Worm (Caenorhabditis elegans) whole organism, L4/young adult: ENCODE data around the gene Y72A10A.1.

Experiments
- W03F9.2 ChIP-seq: fragments of 150-350 bp; optimal IDR thresholded peaks from 2 replicates; lab custom pipeline; 2014; ENCODE audit warnings: missing biosample characterization, missing genetic modification characterization
- dao-5 ChIP-seq: sonication (generic microtip); optimal IDR thresholded peaks from 2 replicates; lab custom pipeline; 2016; ENCODE audit warnings: missing genotype, missing genetic modification characterization, moderate library complexity, missing compliant biosample characterization
- him-1 ChIP-seq: sonication (generic microtip); optimal IDR thresholded peaks from 2 replicates; lab custom pipeline; 2016; ENCODE audit warnings: missing genotype, missing genetic modification reagents, missing genetic modification characterization, missing compliant biosample characterization

Y72A10A.1 gene

DNA sequence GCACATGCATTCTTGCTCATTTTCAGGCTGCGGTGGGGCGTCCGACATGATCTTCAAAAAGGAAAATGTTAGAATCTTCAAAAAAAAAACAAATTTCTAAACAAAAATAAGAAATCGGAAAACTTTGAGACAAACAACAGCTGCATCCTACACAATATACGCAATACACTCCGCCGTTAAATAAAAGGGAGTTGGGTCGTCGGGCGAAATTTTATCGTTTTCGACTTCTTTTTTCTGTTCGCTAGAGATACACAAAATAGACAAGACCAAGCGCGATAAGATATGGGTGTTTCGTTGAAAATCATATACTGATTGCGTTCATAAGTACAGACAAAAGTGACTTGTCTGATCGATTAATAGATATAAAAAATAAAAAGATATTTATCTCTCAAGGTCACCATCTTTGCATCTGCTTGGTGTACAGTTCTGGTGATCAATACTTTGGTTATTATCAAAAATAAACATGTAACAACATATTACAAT is 28.8 kb downstream of the Y72A10A.1 start, which contains the start of gene kynu-1:
Gene kynu-1 (minus strand): TSS at position 51 of the 483 bp plus-strand sequence.
- TF ChIP-seq him-1 (no peak), dao-5 (no peak), W03F9.2 (tag; lab: Kevin White, UChicago) (no peak)

DNA sequence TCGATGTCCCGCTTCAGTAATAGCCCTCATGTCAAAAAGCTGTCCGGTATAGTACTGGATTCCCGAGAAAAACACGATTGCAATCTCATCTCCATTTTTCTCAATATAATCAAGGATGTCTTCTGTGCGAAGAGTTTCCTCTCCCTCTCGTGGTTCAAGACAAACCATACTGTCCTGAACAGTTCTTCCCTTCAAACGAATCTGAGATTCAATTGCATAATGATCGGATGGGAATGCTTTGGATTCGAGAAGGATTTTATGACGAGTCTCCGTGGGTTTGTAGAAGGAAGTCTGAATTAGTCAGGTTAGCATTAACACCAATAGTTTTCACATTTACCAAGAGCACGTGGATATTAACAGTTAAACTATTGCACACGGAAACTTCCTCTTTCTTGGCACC is 30.2 kb downstream of the Y72A10A.1 start:
- TF ChIP-seq dao-5 = no peak
- no peak for TF ChIP-seq W03F9.2 (tag; lab: Kevin White, UChicago)

DNA sequence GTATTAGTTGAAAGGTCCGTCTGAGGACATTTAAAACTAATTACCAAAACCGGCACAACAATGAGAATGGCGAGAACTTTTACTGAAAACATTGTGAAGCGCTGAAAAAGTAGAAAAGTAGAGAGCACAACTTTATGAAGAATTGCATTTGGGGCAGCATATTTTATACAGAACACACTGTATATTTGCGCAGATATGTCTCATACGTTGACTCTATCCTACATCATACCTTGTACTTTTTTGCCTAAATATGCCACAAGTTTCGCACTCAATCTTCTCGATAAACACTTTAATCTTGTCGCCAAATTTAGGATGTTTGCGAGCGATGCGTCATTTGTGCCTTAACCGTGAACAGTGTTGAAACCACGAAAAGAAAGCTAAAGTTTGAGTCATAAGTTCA is 34.8 kb downstream of the Y72A10A.1 start, which contains the start of gene C15H9.11:
Gene C15H9.11 (minus strand): TSS at position 101 of the 400 bp plus-strand sequence.
- no peak for TF ChIP-seq dao-5
- no peak for TF ChIP-seq him-1
- no peak for TF ChIP-seq W03F9.2 (tag; lab: Kevin White, UChicago)

DNA sequence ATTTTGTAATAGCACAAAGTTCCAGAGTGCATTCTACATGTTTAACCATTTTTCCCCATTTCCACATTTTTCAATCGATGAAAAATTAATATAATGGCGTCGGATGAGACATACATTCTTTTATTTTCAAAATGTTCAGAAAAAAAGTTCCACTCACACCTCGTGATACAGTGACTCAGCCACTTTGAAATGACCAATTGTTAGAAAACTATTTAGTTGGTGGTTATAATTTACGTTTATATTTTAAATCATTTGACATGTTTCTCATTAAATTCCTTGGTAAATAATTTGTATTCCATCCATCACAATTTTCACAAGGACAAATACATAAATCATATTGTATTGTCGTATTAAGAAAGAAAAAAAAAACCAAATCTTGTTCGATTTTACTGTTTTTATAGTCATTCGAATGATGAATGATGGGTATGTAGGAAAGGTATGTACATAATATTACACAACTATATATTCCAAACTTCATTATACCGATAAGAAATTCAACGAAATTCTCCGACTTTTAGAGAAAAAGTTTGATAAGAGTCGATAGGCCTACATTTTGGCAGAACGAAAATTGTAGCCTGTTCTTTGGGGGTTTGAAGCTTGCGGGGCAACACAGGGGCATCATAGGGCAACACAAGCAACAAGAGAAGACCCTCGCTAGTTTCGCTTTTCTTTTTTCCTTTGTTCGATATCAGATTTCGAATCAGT is 37.6 kb downstream of the Y72A10A.1 start:
- TF ChIP-seq dao-5 (no peak), him-1 (no peak), W03F9.2 (tag; lab: Kevin White, UChicago) (no peak)

DNA sequence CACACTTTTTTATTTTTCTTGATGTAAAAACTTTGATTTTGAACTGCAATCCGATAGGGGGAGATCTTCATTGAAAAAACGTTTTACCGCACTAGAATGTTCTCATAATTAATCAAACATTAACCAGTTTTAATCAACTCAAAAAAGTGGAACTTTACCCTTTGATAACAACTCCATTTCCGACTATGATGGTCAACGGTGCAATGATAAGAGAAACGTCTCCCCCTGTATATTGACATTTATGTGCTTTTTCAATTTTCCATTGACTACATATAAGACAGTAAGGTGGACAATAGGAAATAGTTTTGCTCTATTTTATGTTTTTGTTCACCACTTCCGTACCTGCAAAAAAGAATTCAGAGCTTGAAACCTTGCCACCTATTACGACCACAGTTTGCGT is 39.7 kb downstream of the Y72A10A.1 start:
- TF ChIP-seq dao-5 = no peak
- no peak for TF ChIP-seq W03F9.2 (tag; lab: Kevin White, UChicago)
- no peak for TF ChIP-seq him-1

DNA sequence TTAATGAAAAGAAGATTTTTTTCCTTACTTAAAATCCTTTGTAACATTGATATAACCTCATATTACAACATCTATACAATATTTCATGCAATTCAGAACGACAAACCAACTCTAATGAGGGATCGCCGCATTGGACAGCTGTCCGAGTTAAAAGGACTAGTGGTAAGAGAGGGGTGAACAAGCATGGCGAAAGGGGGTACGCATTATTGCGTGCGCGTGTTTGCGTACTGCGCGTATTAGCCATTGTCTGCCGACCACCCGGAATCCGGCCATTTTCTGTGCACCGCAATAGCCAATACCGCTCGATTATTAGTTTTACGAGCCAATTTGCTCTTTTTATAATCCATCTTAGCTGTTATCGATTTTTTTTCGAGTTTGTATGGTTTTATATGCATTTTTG is 40.6 kb downstream of the Y72A10A.1 start, which contains the start of gene C15H9.4:
Gene C15H9.4 (plus strand): TSS at position 93 of the 400 bp plus-strand sequence.
- TF ChIP-seq dao-5 = no peak
- TF ChIP-seq W03F9.2 (tag; lab: Kevin White, UChicago) = no peak
- TF ChIP-seq him-1 = no peak

DNA sequence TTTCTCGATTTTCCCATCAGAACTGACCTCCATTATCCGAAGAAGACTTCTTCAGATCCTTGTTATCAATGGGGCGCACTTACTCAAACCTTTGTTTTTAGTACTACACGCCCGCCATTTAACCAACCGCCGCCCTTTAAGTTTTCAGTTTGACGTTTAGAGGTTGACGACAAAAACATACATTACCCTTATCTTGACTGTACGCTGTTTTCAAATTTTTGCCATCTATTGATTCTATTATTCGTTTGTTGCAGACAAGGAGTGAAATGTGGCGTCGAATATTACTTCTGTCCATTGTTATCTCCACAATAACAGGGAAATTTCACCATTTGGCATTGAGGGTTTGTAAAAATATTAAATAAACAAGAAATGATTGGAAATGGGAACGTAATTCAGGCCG is 45.1 kb downstream of the Y72A10A.1 start, which contains the start of gene C15H9.5:
Gene C15H9.5 (plus strand): TSS at position 255 of the 400 bp plus-strand sequence.
- TF ChIP-seq dao-5 (no peak), W03F9.2 (tag; lab: Kevin White, UChicago) (no peak), him-1 (no peak)

DNA sequence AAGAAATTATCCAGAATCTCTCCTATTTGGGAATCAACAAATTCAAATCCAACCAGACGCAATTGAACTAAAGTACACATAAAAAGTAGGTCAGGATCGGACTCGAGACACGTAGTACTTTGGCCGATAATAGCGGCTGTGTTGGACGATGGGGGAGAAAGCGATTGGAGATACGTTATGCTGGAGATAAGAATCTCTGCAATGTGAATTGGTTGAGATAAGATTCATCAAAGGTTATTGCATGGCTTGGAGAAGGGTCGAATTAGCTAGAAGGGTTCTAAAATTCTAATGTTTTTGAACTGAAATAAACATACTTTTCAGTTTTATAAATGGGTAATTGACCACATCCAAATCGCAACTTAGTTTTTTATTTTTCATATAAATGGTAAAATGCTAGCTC is 45.6 kb downstream of the Y72A10A.1 start:
- TF ChIP-seq W03F9.2 (tag; lab: Kevin White, UChicago) (no peak), dao-5 (no peak), him-1 (no peak)

DNA sequence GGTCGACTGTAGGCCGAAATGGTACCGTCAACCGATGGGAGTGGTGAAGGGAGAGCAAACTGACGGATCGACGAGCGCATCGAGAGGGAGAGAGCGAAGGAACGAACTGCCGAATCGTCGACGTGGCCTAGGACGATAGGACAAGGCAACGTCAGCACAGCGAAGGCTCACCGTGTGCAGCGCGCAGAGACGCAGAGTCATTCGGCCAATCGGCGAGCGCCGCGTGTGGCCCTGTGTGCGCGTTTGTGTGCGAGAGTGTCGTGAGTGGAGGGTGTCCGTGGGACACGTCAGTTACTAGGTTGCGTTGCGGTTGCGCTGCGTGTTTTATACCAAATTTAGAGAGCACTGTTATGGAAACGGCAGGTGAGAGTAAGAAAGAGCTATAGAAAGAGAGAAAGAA is 46.2 kb downstream of the Y72A10A.1 start, which contains the start of gene hsp-3:
Gene hsp-3 (minus strand): TSS at position 158 of the 400 bp plus-strand sequence.
- peak; percentile 31 for TF ChIP-seq W03F9.2 (tag; lab: Kevin White, UChicago)
- peak; percentile 16 for TF ChIP-seq dao-5
- peak; percentile 82 for TF ChIP-seq him-1

DNA sequence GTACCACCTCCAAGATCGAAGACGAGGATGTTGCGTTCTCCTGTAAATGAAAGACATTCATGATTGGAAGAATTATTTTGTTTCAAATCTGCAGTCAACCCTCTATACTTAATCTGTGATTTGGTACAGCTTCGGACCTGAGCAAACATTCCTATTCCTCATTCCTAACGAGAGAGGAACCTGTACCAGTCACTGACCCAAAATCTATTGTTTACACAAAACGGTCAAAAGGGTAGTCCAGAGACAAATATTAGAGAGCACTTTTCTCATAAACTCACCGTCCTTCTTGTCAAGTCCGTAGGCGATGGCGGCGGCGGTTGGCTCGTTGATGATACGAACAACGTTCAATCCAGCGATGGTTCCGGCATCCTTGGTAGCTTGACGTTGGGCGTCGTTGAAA is 47.4 kb downstream of the Y72A10A.1 start:
- TF ChIP-seq W03F9.2 (tag; lab: Kevin White, UChicago) (no peak), dao-5 (no peak), him-1 (no peak)

DNA sequence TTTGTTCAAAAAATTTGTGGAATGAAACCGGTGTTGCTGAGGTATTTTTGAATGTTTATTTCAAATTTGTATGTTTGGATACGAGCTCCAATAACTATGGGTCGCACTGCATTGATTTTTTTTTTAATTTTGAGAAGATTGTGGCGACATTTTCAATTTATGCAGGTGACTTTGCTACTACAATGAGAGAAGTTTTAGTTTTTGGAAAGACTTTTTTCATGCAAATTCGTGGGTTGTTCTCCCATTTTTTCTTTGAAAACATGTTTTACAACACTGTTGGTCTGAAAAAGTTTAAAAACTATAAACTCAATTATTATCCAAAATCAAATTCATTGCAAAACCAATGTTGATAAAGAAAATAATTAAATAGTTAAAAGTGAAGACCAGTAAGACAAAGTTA is 49.4 kb downstream of the Y72A10A.1 start:
- TF ChIP-seq dao-5 (no peak), W03F9.2 (tag; lab: Kevin White, UChicago) (no peak)

DNA sequence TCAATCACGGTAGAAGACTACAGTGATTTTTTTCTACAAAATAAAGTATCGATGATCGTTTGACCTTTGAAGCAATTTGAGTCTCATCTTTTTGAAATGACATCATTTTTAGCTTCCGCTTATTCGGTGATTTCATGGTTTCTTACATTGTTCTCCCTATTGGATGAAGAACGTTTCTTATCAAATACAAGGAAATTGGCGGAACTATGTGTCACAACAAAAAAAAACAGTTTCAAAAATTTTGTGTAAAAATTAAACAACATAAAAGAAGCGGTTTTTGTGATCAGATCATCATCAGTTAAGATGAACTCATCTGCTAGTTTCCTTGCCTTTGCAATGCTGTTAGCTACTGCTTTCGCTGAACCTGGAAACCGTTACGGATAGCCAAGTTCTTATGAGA is 50.5 kb downstream of the Y72A10A.1 start, which contains the start of gene C45B2.8:
Gene C45B2.8 (plus strand): TSS at position 301 of the 400 bp plus-strand sequence.
- TF ChIP-seq W03F9.2 (tag; lab: Kevin White, UChicago) (no peak), dao-5 (no peak), him-1 (no peak)

DNA sequence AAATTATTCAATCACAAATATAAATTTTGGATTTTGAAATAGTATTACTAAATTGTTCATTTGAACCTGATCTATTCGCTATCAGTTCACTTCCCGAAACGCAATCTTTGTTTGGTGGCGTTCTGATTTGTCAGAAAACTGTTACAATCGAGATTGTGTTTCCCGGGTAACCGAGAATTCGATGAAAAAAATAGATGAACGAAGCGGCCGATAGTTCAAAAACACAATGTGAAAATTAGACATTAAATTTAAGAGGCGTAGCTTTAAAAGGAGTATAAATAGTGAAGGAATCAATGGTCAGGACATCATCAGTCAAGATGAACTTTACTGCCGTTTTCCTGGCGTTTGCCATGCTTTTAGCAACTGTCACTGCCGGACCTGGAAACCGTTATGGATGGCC is 52.3 kb downstream of the Y72A10A.1 start, which contains the start of gene C45B2.1:
Gene C45B2.1 (plus strand): TSS at position 301 of the 400 bp plus-strand sequence.
- TF ChIP-seq dao-5 (no peak), W03F9.2 (tag; lab: Kevin White, UChicago) (no peak), him-1 (no peak)

DNA sequence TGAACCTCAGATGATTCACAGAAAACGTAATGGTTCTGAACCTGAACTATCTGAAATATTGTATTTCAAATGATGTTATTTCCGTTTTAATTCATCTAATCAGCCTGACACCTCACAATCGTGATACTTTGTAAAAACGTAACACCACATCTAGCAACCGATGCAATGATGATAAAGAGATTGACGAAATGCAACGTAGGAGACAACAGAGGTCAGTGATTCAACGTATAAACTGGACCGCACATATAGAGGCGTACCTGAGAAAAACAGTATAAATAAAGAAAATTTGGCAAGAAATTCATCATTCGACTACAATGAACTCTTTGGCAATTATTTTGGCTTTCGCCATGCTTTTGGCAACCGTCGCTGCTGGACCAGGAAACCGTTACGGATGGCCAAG is 53.7 kb downstream of the Y72A10A.1 start, which contains the start of gene C45B2.2:
Gene C45B2.2 (plus strand): TSS at position 301 of the 400 bp plus-strand sequence.
- TF ChIP-seq W03F9.2 (tag; lab: Kevin White, UChicago) = no peak
- TF ChIP-seq dao-5 = no peak
- TF ChIP-seq him-1 = no peak

DNA sequence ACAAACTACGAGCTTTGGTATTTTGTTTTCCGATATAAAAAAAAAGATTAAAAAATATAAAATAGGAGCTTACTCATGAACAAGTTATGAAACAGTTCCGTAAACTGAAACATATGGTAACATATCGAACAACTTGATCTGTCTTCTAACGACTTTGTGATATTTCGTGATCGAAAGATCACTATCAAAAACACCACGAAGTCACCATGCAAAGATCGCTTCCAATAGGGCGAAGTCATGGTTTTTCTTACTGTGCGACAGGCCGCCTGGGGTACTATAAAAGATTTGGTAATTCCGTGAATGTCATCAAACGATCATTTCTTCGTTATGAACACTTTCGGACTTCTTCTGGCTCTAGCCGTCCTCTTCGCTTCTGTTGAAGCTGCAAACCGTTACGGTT is 55.5 kb downstream of the Y72A10A.1 start, which contains the start of gene C45B2.3:
Gene C45B2.3 (plus strand): TSS at position 301 of the 400 bp plus-strand sequence.
- no peak for TF ChIP-seq dao-5
- no peak for TF ChIP-seq W03F9.2 (tag; lab: Kevin White, UChicago)
- TF ChIP-seq him-1 = no peak
